Worm (Caenorhabditis elegans) whole organism, late embryonic: ENCODE results near the gene nhr-16.

Experiments
- ama-1 ChIP-seq: fragments of 150-350 bp; optimal IDR thresholded peaks from 2 replicates; lab custom pipeline; 2014
- ceh-6 ChIP-seq: fragments of 200-800 bp; sonication (Bioruptor generic); optimal IDR thresholded peaks from 2 replicates; lab custom pipeline; 2018; ENCODE audit warnings: mild to moderate bottlenecking, missing genetic modification characterization, missing compliant biosample characterization
- che-1 ChIP-seq: sonication (generic microtip); optimal IDR thresholded peaks from 2 replicates; lab custom pipeline; 2016; ENCODE audit warnings: mild to moderate bottlenecking, missing genetic modification characterization, missing compliant biosample characterization
- elt-2 ChIP-seq: sonication (generic microtip); optimal IDR thresholded peaks from 2 replicates; lab custom pipeline; 2016; ENCODE audit warnings: missing genetic modification reagents, missing genetic modification characterization, missing compliant biosample characterization
- fkh-10 ChIP-seq: fragments of 150-350 bp; optimal IDR thresholded peaks from 2 replicates; lab custom pipeline; 2014; ENCODE audit warnings: missing biosample characterization, missing genetic modification reagents, missing genetic modification characterization
- hlh-15 ChIP-seq: sonication (generic microtip); optimal IDR thresholded peaks from 2 replicates; lab custom pipeline; 2016; ENCODE audit warnings: missing genetic modification characterization, missing compliant biosample characterization
- nfya-1 ChIP-seq: sonication (generic microtip); optimal IDR thresholded peaks from 2 replicates; lab custom pipeline; 2017; ENCODE audit warnings: missing genetic modification characterization, mild to moderate bottlenecking, missing compliant biosample characterization, antibody characterized with exemption, moderate library complexity
- nhr-11 ChIP-seq: fragments of 150-350 bp; optimal IDR thresholded peaks from 2 replicates; lab custom pipeline; 2014; ENCODE audit warnings: missing biosample characterization, missing genetic modification characterization
- unc-55 ChIP-seq: sonication (generic microtip); optimal IDR thresholded peaks from 2 replicates; lab custom pipeline; 2017; ENCODE audit warnings: missing biosample characterization, missing genetic modification reagents, missing genetic modification characterization

DNA sequence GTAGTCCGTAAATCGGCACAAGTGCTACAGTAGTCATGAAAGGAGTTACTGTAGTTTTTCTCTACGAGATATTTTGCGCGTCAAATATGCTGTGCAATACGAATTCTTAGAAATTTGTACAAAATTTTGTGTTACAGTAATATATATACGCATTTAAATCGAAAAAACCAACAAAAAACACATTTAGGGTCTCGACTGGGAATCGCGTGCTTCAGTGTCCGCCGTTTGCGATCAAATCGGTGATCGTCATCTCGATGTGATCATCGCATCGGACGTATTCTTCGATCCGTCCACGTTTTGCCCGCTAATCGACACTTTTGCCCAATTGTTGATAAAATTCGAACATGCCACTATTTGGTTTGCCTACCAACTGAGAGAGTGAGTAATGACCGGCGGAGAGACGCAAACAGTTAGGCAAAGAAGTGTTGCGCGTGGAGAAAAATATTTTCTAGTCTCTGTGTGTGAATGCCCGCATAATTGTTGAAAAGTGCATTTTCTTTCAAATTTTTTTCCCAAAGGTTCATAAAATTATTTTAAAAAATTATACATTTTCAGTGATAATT, 30.4 kb downstream of the nhr-16 start:
- no peak for TF ChIP-seq unc-55
- no peak for TF ChIP-seq nfya-1
- TF ChIP-seq ceh-6 (GFP tag; lab: Kevin White, UChicago) = no peak
- TF ChIP-seq hlh-15 (tag; lab: Kevin White, UChicago) = no peak
- no peak for TF ChIP-seq elt-2 (tag; lab: Kevin White, UChicago)
- TF ChIP-seq che-1 (tag; lab: Kevin White, UChicago) = no peak
- no peak for TF ChIP-seq fkh-10 (GFP tag; lab: Kevin White, UChicago)
- no peak for TF ChIP-seq nhr-11
- TF ChIP-seq ama-1 (lab: Kevin White, UChicago) = no peak
